Worm (Caenorhabditis elegans): ENCODE results near the gene gnrr-3.

- TF ChIP-seq lin-29 (GFP tag; IDR thresholded peaks at IDR 0.05) (no peak), lsy-2 (tag; optimal IDR thresholded peaks at IDR 0.05) (peak in 1 of 2 experiments; percentile 32), daf-16 (GFP tag; optimal IDR thresholded peaks at IDR 0.05) (no peak), daf-16 (tag; optimal IDR thresholded peaks at IDR 0.05) (peak; percentile 87)
Observed at ce11 chrX:10074233-10074632, 25.0 kb downstream of the gnrr-3 start, which contains the start of gene ZC373.5.

Measured in whole organism, L4 larva.